Fruit fly (Drosophila melanogaster) whole organism, embryonic: ENCODE results near the gene Syt12.
A peak's percentile ranks its signal among the peaks of the same experiment; 100 is the strongest.

Experiments
- CG11456 ChIP-seq: fragments of 200-800 bp; sonication (Bioruptor generic); IDR thresholded peaks from 3 replicates; pipeline ENCODE4 v1.3.6; 2022; ENCODE audit warnings: missing biosample characterization, missing genetic modification characterization
- CG4404 ChIP-seq: fragments of 200-800 bp; sonication (Bioruptor generic); IDR thresholded peaks from 2 replicates; pipeline ENCODE4 v1.3.6; 2022; ENCODE audit warnings: missing biosample characterization, missing genetic modification characterization
- CG9876 ChIP-seq: fragments of 200-800 bp; sonication (Bioruptor generic); optimal IDR thresholded peaks from 2 replicates; lab custom pipeline; 2016; ENCODE audit warnings: missing biosample characterization, missing genetic modification characterization
- HmgZ ChIP-seq: fragments of 200-800 bp; sonication (Bioruptor generic); optimal IDR thresholded peaks from 2 replicates; lab custom pipeline; 2018; ENCODE audit warnings: missing biosample characterization, mild to moderate bottlenecking, missing genetic modification characterization
- Sox102F ChIP-seq: fragments of 200-800 bp; sonication (Bioruptor generic); optimal IDR thresholded peaks from 2 replicates; lab custom pipeline; 2018; ENCODE audit warnings: missing biosample characterization, mild to moderate bottlenecking, missing genetic modification characterization, moderate library complexity
- Spps ChIP-seq: fragments of 200-800 bp; sonication (Bioruptor generic); optimal IDR thresholded peaks from 2 replicates; lab custom pipeline; 2018; ENCODE audit warnings: missing biosample characterization, mild to moderate bottlenecking, missing genetic modification characterization
- en ChIP-seq: fragments of 200-800 bp; sonication (Bioruptor generic); optimal IDR thresholded peaks from 2 replicates; lab custom pipeline; 2016; ENCODE audit warnings: missing biosample characterization, missing genetic modification characterization
- h ChIP-seq: fragments of >200 bp; optimal IDR thresholded peaks from 2 replicates; lab custom pipeline; 2017
- lab ChIP-seq: fragments of 200-800 bp; sonication (Bioruptor generic); optimal IDR thresholded peaks from 3 replicates; lab custom pipeline; 2017; ENCODE audit warnings: missing biosample characterization, missing genetic modification characterization, mild to moderate bottlenecking, moderate library complexity, missing genetic modification reagents
- tin ChIP-seq: fragments of 200-800 bp; sonication (Bioruptor generic); optimal IDR thresholded peaks from 3 replicates; lab custom pipeline; 2016; ENCODE audit warnings: missing biosample characterization, missing genetic modification characterization

DNA sequence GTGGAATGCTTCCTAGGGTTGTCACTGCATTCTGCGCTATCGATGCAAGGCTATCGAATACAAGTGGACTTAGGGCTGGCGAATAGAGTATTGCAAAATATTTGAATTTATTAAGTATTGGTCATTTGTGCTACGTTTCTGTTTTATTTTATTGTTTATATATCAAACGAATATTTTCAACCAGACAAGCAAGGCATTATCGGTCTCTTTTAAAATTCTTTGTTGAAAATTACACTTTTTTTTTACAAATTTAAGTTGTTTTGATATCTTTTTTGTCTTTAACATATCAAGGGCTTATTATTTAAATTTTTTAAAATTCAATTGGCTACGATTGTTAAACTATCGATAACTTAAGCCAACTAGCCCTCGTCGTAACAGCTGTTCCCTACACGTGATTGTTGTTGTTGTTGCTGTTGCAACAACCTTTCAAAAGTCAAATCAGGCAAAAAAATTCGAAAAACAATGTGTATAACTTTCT, 28.4 kb downstream of the Syt12 start, which contains the start of the genes Ype and CG1662:
- peak; percentile 8 for TF ChIP-seq en (GFP tag; lab: Kevin White, UChicago)
- TF ChIP-seq CG4404: peak; percentile 74
- TF ChIP-seq lab (GFP tag; lab: Kevin White, UChicago): peak; percentile 76
- TF ChIP-seq HmgZ (tag; lab: Kevin White, UChicago): peak; percentile 49
- TF ChIP-seq CG11456: peak; percentile 84
- TF ChIP-seq h (lab: Kevin White, UChicago): no peak
- peak; percentile 47 for TF ChIP-seq CG9876
- peak; percentile 29 for TF ChIP-seq Spps (tag; lab: Kevin White, UChicago)
- TF ChIP-seq tin (GFP tag; lab: Kevin White, UChicago): peak; percentile 80
- peak; percentile 67 for TF ChIP-seq Sox102F (GFP tag; lab: Kevin White, UChicago)
